Worm (Caenorhabditis elegans) whole organism, young adult: Measurements from ENCODE around the gene alh-13.

Source experiments
- C06A6.2 ChIP-seq: fragments of 200-800 bp; sonication (Bioruptor generic); conservative IDR thresholded peaks from 2 replicates; pipeline ENCODE4 v1.3.6; 2022; ENCODE audit warnings: missing genetic modification characterization, missing compliant biosample characterization
- T26A5.8 ChIP-seq: sonication (generic microtip); optimal IDR thresholded peaks from 2 replicates; lab custom pipeline; 2016; ENCODE audit warnings: missing genetic modification characterization, missing compliant biosample characterization
- ama-1 ChIP-seq, 3 experiments: fragments of 150-350 bp in 1 of 3; sonication (generic microtip) in 2 of 3; optimal IDR thresholded peaks; 2 replicates each; lab custom pipeline; 2014 to 2018; ENCODE audit warnings: missing biosample characterization in 2 of 3, missing genetic modification characterization in 2 of 3, missing genetic modification reagents in 2 of 3
- dpff-1 ChIP-seq: sonication (generic microtip); optimal IDR thresholded peaks from 2 replicates; lab custom pipeline; 2017; ENCODE audit warnings: mild to moderate bottlenecking, missing genetic modification characterization, missing compliant biosample characterization
- dpl-1 ChIP-seq: fragments of 150-350 bp; optimal IDR thresholded peaks from 2 replicates; lab custom pipeline; 2014; ENCODE audit warnings: missing biosample characterization, missing genetic modification reagents, missing genetic modification characterization
- hmg-20 ChIP-seq: fragments of 200-800 bp; sonication (Bioruptor generic); IDR thresholded peaks from 2 replicates; pipeline ENCODE4 v1.3.6; 2022; ENCODE audit warnings: missing genetic modification reagents, missing genetic modification characterization, missing compliant biosample characterization
- nfya-1 ChIP-seq: sonication (generic microtip); optimal IDR thresholded peaks from 2 replicates; lab custom pipeline; 2017; ENCODE audit warnings: antibody characterized with exemption, missing compliant biosample characterization, missing genetic modification characterization, borderline replicate concordance; ENCODE audit not compliant: insufficient read depth
- pha-4 ChIP-seq: fragments of 150-350 bp; sonication (generic microtip); optimal IDR thresholded peaks from 2 replicates; lab custom pipeline; 2014; ENCODE audit warnings: missing biosample characterization, missing genetic modification reagents, missing genetic modification characterization

DNA sequence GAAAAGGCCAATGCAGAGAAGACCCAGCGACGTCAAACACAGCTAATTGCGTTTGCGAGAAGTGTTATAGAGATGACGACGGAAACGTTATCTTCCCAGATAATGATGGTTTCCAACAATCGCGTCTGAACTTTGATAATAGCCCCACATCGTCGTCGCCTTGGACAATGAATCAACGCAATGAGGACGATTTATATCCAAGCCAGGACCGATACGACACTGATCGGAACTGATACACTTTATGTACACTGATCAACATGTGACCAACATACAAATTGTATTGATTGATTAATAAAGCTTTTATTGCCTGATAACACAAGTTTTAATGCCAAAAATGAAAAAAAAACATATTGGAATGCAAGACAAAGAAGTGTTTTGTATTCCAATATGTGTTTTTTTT is 10.9 kb downstream of the alh-13 start:
- TF ChIP-seq dpff-1 = no peak
- TF ChIP-seq C06A6.2 (GFP tag; lab: Robert Waterston, UW) = no peak
- TF ChIP-seq ama-1 (optimal IDR thresholded peaks at IDR 0.05; lab: Kevin White, UChicago) = no peak
- TF ChIP-seq ama-1 (GFP tag; optimal IDR thresholded peaks at IDR 0.05; lab: Kevin White, UChicago) = no peak
- no peak for TF ChIP-seq T26A5.8
- no peak for TF ChIP-seq nfya-1 (tag; lab: Kevin White, UChicago)
- TF ChIP-seq pha-4 (tag; lab: Kevin White, UChicago) = no peak
- no peak for TF ChIP-seq dpl-1
- TF ChIP-seq hmg-20 (GFP tag; lab: Robert Waterston, UW) = no peak
